Worm (Caenorhabditis elegans) whole organism, L4/young adult: Measurements from ENCODE around the gene mat-3.

Source experiments
- W03F9.2 ChIP-seq: fragments of 150-350 bp; optimal IDR thresholded peaks from 2 replicates; lab custom pipeline; 2014; ENCODE audit warnings: missing biosample characterization, missing genetic modification characterization
- dao-5 ChIP-seq: sonication (generic microtip); optimal IDR thresholded peaks from 2 replicates; lab custom pipeline; 2016; ENCODE audit warnings: missing genotype, missing genetic modification characterization, moderate library complexity, missing compliant biosample characterization
- him-1 ChIP-seq: sonication (generic microtip); optimal IDR thresholded peaks from 2 replicates; lab custom pipeline; 2016; ENCODE audit warnings: missing genotype, missing genetic modification reagents, missing genetic modification characterization, missing compliant biosample characterization

Gene mat-3

ce11 chrIII:475154-475553, at the start of gene mat-3:
TSS of gene mat-3 (plus strand) at chrIII:475454.
- no peak for TF ChIP-seq dao-5
- no peak for TF ChIP-seq W03F9.2 (tag; lab: Kevin White, UChicago)
- TF ChIP-seq him-1 (tag; lab: Kevin White, UChicago): no peak

ce11 chrIII:429038-429437, 46.2 kb upstream of the mat-3 start, which contains the start of gene cec-8:
TSS of gene cec-8 (plus strand) at chrIII:429338.
- TF ChIP-seq him-1 (tag; lab: Kevin White, UChicago) (no peak), dao-5 (no peak), W03F9.2 (tag; lab: Kevin White, UChicago) (no peak)

ce11 chrIII:432988-433387, 42.3 kb upstream of the mat-3 start:
- TF ChIP-seq dao-5 (no peak), W03F9.2 (tag; lab: Kevin White, UChicago) (no peak), him-1 (tag; lab: Kevin White, UChicago) (no peak)

- TF ChIP-seq him-1 (tag; lab: Kevin White, UChicago) (no peak), dao-5 (no peak), W03F9.2 (tag; lab: Kevin White, UChicago) (no peak)
Observed at ce11 chrIII:434361-434941, 40.8 kb upstream of the mat-3 start, which contains the start of gene affl-2. TSS of gene affl-2 (plus strand) at chrIII:434891.

- TF ChIP-seq dao-5: no peak
Observed at ce11 chrIII:437033-437432, 38.2 kb upstream of the mat-3 start.

ce11 chrIII:439926-440325, 35.3 kb upstream of the mat-3 start, which contains the start of gene affl-1:
TSS of gene affl-1 (plus strand) at chrIII:440226.
- TF ChIP-seq W03F9.2 (tag; lab: Kevin White, UChicago) (no peak), him-1 (tag; lab: Kevin White, UChicago) (no peak), dao-5 (no peak)

ce11 chrIII:444101-444500, 31.2 kb upstream of the mat-3 start, which contains the start of gene Y55B1BR.8:
TSS of gene Y55B1BR.8 (plus strand) at chrIII:444401.
- TF ChIP-seq dao-5: no peak
- no peak for TF ChIP-seq W03F9.2 (tag; lab: Kevin White, UChicago)
- no peak for TF ChIP-seq him-1 (tag; lab: Kevin White, UChicago)

ce11 chrIII:446860-447259, 28.4 kb upstream of the mat-3 start:
- no peak for TF ChIP-seq dao-5
- no peak for TF ChIP-seq W03F9.2 (tag; lab: Kevin White, UChicago)
- no peak for TF ChIP-seq him-1 (tag; lab: Kevin White, UChicago)

ce11 chrIII:455793-456192, 19.5 kb upstream of the mat-3 start:
- TF ChIP-seq dao-5: no peak
- no peak for TF ChIP-seq him-1 (tag; lab: Kevin White, UChicago)
- TF ChIP-seq W03F9.2 (tag; lab: Kevin White, UChicago): no peak

- TF ChIP-seq W03F9.2 (tag; lab: Kevin White, UChicago): no peak
Observed at ce11 chrIII:463711-464110, 11.5 kb upstream of the mat-3 start, which contains the start of gene Y55B1BR.6. TSS of gene Y55B1BR.6 (minus strand) at chrIII:463811.

ce11 chrIII:471644-472401, 3.4 kb upstream of the mat-3 start, which contains the start of the genes magu-1 and nemp-1:
TSS of gene magu-1 (minus strand) at chrIII:471702.
TSS of gene nemp-1 (plus strand) at chrIII:472317.
- TF ChIP-seq dao-5 (no peak), him-1 (tag; lab: Kevin White, UChicago) (no peak), W03F9.2 (tag; lab: Kevin White, UChicago) (peak; percentile 21)

ce11 chrIII:481259-481658, 6.0 kb downstream of the mat-3 start:
- no peak for TF ChIP-seq dao-5
- no peak for TF ChIP-seq him-1 (tag; lab: Kevin White, UChicago)

- TF ChIP-seq W03F9.2 (tag; lab: Kevin White, UChicago) (no peak), him-1 (tag; lab: Kevin White, UChicago) (no peak), dao-5 (no peak)
Observed at ce11 chrIII:482739-483138, 7.5 kb downstream of the mat-3 start.

ce11 chrIII:483556-483955, 8.3 kb downstream of the mat-3 start, which contains the start of gene F10C5.3:
TSS of gene F10C5.3 (plus strand) at chrIII:483868.
- TF ChIP-seq dao-5 (no peak), him-1 (tag; lab: Kevin White, UChicago) (no peak), W03F9.2 (tag; lab: Kevin White, UChicago) (no peak)
